Worm (Caenorhabditis elegans) whole organism, young adult: Measurements from ENCODE around the gene K09E4.4.

ENCODE experiments used
- K11D2.4 ChIP-seq: fragments of 200-800 bp; sonication (Bioruptor generic); IDR thresholded peaks from 2 replicates; pipeline ENCODE4 v1.3.6; 2022; ENCODE audit warnings: missing genetic modification reagents, missing genetic modification characterization, missing compliant biosample characterization
- ceh-40 ChIP-seq: fragments of 200-800 bp; sonication (Bioruptor generic); IDR thresholded peaks from 2 replicates; pipeline ENCODE4 v1.3.6; 2022; ENCODE audit warnings: missing genetic modification characterization, missing compliant biosample characterization

DNA sequence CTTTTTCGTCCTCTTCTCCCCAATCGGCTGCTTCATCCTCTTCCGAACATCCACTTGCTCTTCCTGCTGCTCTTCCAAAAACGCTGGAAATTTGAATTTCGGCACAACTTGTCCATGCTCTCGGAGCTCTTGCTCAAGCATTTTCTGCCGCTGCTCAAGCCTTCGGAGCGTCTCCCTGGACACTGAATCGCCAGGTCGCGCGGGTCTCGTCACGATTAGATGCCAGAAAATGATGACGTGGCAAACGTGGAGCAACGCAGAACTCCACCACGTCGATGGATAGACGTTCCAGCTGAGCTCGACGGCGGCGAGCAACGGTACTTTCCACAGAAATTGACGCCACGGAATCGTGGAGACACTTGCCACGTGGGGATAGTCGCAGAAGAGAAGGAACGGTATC is 7.2 kb upstream of the K09E4.4 start:
- no peak for TF ChIP-seq K11D2.4 (GFP tag; lab: Robert Waterston, UW)
- no peak for TF ChIP-seq ceh-40 (GFP tag; lab: Robert Waterston, UW)
